Worm (Caenorhabditis elegans): Measurements from ENCODE around the gene oef-1.

Gene oef-1

DNA sequence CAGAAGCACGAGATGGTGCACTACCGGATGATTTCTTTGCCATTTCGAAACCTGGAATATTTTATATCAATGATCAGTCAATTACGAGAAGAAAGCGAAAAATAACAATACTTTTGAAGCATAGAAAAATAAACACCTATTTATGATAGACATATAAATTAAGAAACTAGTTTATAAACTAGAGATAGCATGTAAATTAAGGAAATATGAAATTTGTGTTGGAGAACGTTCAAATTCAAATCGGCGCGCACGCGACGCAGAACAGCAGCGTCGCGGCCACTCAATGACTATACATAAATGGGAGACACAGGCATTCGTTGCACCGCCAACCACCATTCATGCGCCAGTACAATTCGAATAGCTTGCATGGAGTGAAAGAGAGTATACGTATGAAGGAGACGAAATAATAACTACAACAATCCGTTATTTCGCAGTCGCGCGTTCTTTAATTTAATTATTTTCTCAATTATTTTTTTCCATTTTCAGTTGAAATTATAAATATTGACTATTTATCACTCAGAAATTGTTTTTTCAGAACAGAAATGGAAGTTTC lies 31.9 kb downstream of the oef-1 start, which contains the start of the genes cec-5 and nol-10 (continued):
- TF ChIP-seq lin-54 (GFP tag; optimal IDR thresholded peaks at IDR 0.05) (peak; percentile 95), atf-7 (tag; optimal IDR thresholded peaks at IDR 0.05) (no peak), die-1 (tag; optimal IDR thresholded peaks at IDR 0.05) (no peak), B0336.3 (GFP tag; IDR thresholded peaks at IDR 0.05) (peak; percentile 57; the same call in 1 of the 2 replicates), Y95B8A.8 (GFP tag; IDR thresholded peaks at IDR 0.05) (0 out of 2 replicates have a peak, but pooled peaks have one; percentile 67), ccch-3 (GFP tag; optimal IDR thresholded peaks at IDR 0.05) (no peak), mcd-1 (GFP tag; IDR thresholded peaks at IDR 0.05) (peak; percentile 81), ets-4 (GFP tag; optimal IDR thresholded peaks at IDR 0.05) (no peak), dpff-1 (tag; optimal IDR thresholded peaks at IDR 0.05) (no peak), aptf-2 (GFP tag; conservative IDR thresholded peaks at IDR 0.05) (no peak), F57C9.4 (tag; optimal IDR thresholded peaks at IDR 0.05) (no peak), egl-44 (GFP tag; IDR thresholded peaks at IDR 0.05) (no peak), sdz-38 (tag; optimal IDR thresholded peaks at IDR 0.05) (no peak), T26A5.8 (tag; optimal IDR thresholded peaks at IDR 0.05) (no peak), attf-6 (GFP tag; IDR thresholded peaks at IDR 0.05) (no peak), aptf-3 (GFP tag; IDR thresholded peaks at IDR 0.05) (no peak), T07F8.4 (tag; optimal IDR thresholded peaks at IDR 0.05) (peak; percentile 12), ceh-100 (GFP tag; IDR thresholded peaks at IDR 0.05) (peak; percentile 83), mxl-1 (tag; optimal IDR thresholded peaks at IDR 0.05) (no peak), rec-8 (tag; optimal IDR thresholded peaks at IDR 0.05) (no peak), Y56A3A.18 (GFP tag; IDR thresholded peaks at IDR 0.05) (no peak), egrh-3 (GFP tag; IDR thresholded peaks at IDR 0.05) (0 out of 2 replicates have a peak, but pooled peaks have one; percentile 46), F37B4.10 (GFP tag; IDR thresholded peaks at IDR 0.05) (no peak), nhr-179 (tag; optimal IDR thresholded peaks at IDR 0.05) (no peak), nfya-1 (tag; optimal IDR thresholded peaks at IDR 0.05; ENCODE audit: borderline replicate concordance, insufficient read depth) (no peak), pbrm-1 (GFP tag; IDR thresholded peaks at IDR 0.05) (peak; percentile 88), nhr-27 (tag; optimal IDR thresholded peaks at IDR 0.05) (no peak), ceh-91 (GFP tag; IDR thresholded peaks at IDR 0.05) (peak; percentile 74), cebp-1 (GFP tag; IDR thresholded peaks at IDR 0.05) (no peak), cebp-1 (tag; optimal IDR thresholded peaks at IDR 0.05) (peak; percentile 80), lsy-27 (tag; optimal IDR thresholded peaks at IDR 0.05; ENCODE audit: borderline replicate concordance, insufficient read depth) (no peak)

DNA sequence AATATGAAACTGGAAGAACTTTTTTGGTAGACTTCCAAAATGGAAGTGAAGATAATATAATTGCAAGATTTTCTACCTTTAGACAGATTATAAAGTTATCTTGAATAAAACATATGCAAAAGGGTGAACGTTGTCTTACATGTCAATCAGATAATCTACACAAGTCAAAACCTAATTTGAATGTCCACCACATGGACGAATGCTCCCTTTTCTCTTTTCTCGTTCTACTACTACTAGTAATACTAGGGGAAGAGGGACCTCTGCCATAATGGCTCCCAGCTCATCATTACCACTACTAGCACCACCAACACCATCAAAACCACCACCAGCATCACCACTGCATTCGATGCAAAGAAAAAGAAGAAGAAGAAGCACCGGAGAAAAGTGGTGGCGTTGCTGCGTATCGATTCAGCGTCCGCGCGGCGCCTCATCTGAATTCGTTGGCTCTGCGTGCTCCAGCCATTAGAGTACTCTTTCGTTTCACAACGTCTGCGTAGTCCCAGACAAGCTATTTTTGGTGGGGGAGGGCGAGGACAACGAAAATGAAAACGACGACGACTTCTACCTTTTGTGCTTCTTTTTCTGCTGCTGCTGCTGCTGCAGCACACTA lies 37.2 kb downstream of the oef-1 start:
- TF ChIP-seq sdz-38 (tag; optimal IDR thresholded peaks at IDR 0.05) (no peak), egl-18 (GFP tag; IDR thresholded peaks at IDR 0.05) (0 out of 2 replicates have a peak, but pooled peaks have one; percentile 26)

DNA sequence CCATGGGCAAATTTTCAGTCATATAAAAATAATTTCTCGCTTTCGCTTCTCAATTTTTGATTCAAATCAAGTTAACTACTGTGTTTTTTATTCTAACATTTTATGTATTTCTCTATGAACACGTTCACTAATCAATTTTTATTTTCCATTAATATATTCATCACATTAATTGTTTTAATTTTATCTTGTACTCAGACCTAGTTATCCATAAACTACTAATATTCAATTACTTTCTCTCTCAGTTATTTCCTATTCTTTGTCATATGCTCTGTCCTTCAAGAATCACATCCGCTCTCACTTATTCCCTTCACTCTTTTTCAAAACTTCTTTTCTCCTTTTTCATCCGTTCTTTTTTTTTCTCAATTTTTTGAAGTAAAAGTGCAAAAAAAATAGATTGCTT lies 38.8 kb downstream of the oef-1 start:
- TF ChIP-seq F49E8.2 (tag; optimal IDR thresholded peaks at IDR 0.05; ENCODE audit: insufficient read depth) (no peak), ztf-28 (GFP tag; IDR thresholded peaks at IDR 0.05) (no peak), ceh-27 (GFP tag; optimal IDR thresholded peaks at IDR 0.05) (no peak), madf-10 (tag; optimal IDR thresholded peaks at IDR 0.05) (no peak), F10E7.11 (tag; optimal IDR thresholded peaks at IDR 0.05) (no peak), ztf-26 (tag; optimal IDR thresholded peaks at IDR 0.05) (no peak), F37B4.10 (GFP tag; IDR thresholded peaks at IDR 0.05) (no peak), ceh-91 (GFP tag; IDR thresholded peaks at IDR 0.05) (no peak), ztf-18 (tag; optimal IDR thresholded peaks at IDR 0.05) (no peak), F57C9.4 (tag; optimal IDR thresholded peaks at IDR 0.05) (no peak), hrde-1 (tag; optimal IDR thresholded peaks at IDR 0.05; ENCODE audit: borderline replicate concordance) (no peak), sdz-38 (tag; optimal IDR thresholded peaks at IDR 0.05) (no peak), T07F8.4 (tag; optimal IDR thresholded peaks at IDR 0.05) (no peak)

Data from whole organism, young adult.